Fruit fly (Drosophila melanogaster) whole organism, embryonic: ENCODE results near the gene sdk.

Source experiments
- Abd-B ChIP-seq: fragments of 200-800 bp; sonication (Bioruptor generic); optimal IDR thresholded peaks from 2 replicates; lab custom pipeline; 2018; ENCODE audit warnings: missing biosample characterization, mild to moderate bottlenecking, missing genetic modification characterization, moderate library complexity
- Adf1 ChIP-seq: fragments of 200-800 bp; sonication (Bioruptor generic); IDR thresholded peaks from 2 replicates; pipeline ENCODE4 v1.3.6; 2022; ENCODE audit warnings: missing biosample characterization, missing genetic modification characterization
- CG10543 ChIP-seq: fragments of 200-800 bp; sonication (Bioruptor generic); optimal IDR thresholded peaks from 3 replicates; lab custom pipeline; 2017; ENCODE audit warnings: missing biosample characterization, mild to moderate bottlenecking, missing genetic modification characterization, moderate library complexity
- CG10654 ChIP-seq: fragments of 200-800 bp; sonication (Bioruptor generic); optimal IDR thresholded peaks from 2 replicates; lab custom pipeline; 2016; ENCODE audit warnings: missing biosample characterization, missing genetic modification characterization
- CG11247 ChIP-seq: fragments of 200-800 bp; sonication (Bioruptor generic); IDR thresholded peaks from 2 replicates; pipeline ENCODE4 v1.3.6; 2022; ENCODE audit warnings: missing biosample characterization, missing genetic modification characterization
- CG12155 ChIP-seq: fragments of 200-800 bp; sonication (Bioruptor generic); optimal IDR thresholded peaks from 3 replicates; lab custom pipeline; 2016; ENCODE audit warnings: missing biosample characterization, missing genetic modification characterization
- CG14710 ChIP-seq: fragments of 200-800 bp; sonication (Bioruptor generic); optimal IDR thresholded peaks from 3 replicates; lab custom pipeline; 2019; ENCODE audit warnings: missing biosample characterization, mild to moderate bottlenecking, missing genetic modification characterization, moderate library complexity
- CG15514 ChIP-seq: fragments of 200-800 bp; sonication (Bioruptor generic); optimal IDR thresholded peaks from 3 replicates; lab custom pipeline; 2017; ENCODE audit warnings: missing biosample characterization, missing genetic modification characterization, mild to moderate bottlenecking, moderate library complexity, missing genetic modification reagents
- CG1647 ChIP-seq: fragments of 200-800 bp; sonication (Bioruptor generic); optimal IDR thresholded peaks from 3 replicates; lab custom pipeline; 2016; ENCODE audit warnings: missing biosample characterization, missing genetic modification characterization
- CG17361 ChIP-seq: fragments of 200-800 bp; sonication (Bioruptor generic); IDR thresholded peaks from 3 replicates; pipeline ENCODE4 v1.3.6; 2022; ENCODE audit warnings: missing biosample characterization, missing genetic modification characterization
- CG1832 ChIP-seq: fragments of 200-800 bp; sonication (Bioruptor generic); optimal IDR thresholded peaks from 2 replicates; lab custom pipeline; 2017; ENCODE audit warnings: missing biosample characterization, mild to moderate bottlenecking, missing genetic modification characterization, inconsistent platforms
- CG2120 ChIP-seq: fragments of 200-800 bp; sonication (Bioruptor generic); optimal IDR thresholded peaks from 3 replicates; lab custom pipeline; 2016; ENCODE audit warnings: missing biosample characterization, missing genetic modification characterization
- CG2129 ChIP-seq: fragments of 200-800 bp; sonication (Bioruptor generic); IDR thresholded peaks from 2 replicates; pipeline ENCODE4 v1.3.6; 2022; ENCODE audit warnings: missing biosample characterization, missing genetic modification characterization; ENCODE audit not compliant: partially characterized antibody
- CG2712 ChIP-seq: fragments of 200-800 bp; optimal IDR thresholded peaks from 3 replicates; lab custom pipeline; 2019; ENCODE audit warnings: missing biosample characterization, mild to moderate bottlenecking, missing genetic modification characterization, moderate library complexity
- CG3726 ChIP-seq: fragments of 200-800 bp; sonication (Bioruptor generic); IDR thresholded peaks from 3 replicates; pipeline ENCODE4, ENCODE4 v1.3.6; 2022; ENCODE audit warnings: missing biosample characterization, missing genetic modification characterization
- CG3847 ChIP-seq: fragments of 200-800 bp; sonication (Bioruptor generic); IDR thresholded peaks from 2 replicates; pipeline ENCODE4 v1.3.6; 2022; ENCODE audit warnings: missing biosample characterization, missing genetic modification characterization
- CG5245 ChIP-seq: fragments of 200-800 bp; sonication (Bioruptor generic); optimal IDR thresholded peaks from 3 replicates; lab custom pipeline; 2016; ENCODE audit warnings: missing biosample characterization, missing genetic modification characterization
- CG7556 ChIP-seq: fragments of 200-800 bp; sonication (Bioruptor generic); optimal IDR thresholded peaks from 2 replicates; lab custom pipeline; 2017; ENCODE audit warnings: missing biosample characterization, mild to moderate bottlenecking, missing genetic modification characterization
- CG7839 ChIP-seq: fragments of 200-800 bp; sonication (Bioruptor generic); optimal IDR thresholded peaks from 3 replicates; lab custom pipeline; 2018; ENCODE audit warnings: missing biosample characterization, mild to moderate bottlenecking, missing genetic modification characterization, moderate library complexity
- CoRest ChIP-seq: fragments of 200-800 bp; sonication (Bioruptor generic); optimal IDR thresholded peaks from 3 replicates; lab custom pipeline; 2018; ENCODE audit warnings: missing biosample characterization, mild to moderate bottlenecking, missing genetic modification characterization, moderate library complexity
- Fer3 ChIP-seq: fragments of 200-800 bp; sonication (Bioruptor generic); optimal IDR thresholded peaks from 2 replicates; lab custom pipeline; 2018; ENCODE audit warnings: missing biosample characterization, mild to moderate bottlenecking, missing genetic modification characterization, moderate library complexity
- HmgD ChIP-seq: fragments of 200-800 bp; sonication (Bioruptor generic); optimal IDR thresholded peaks from 3 replicates; lab custom pipeline; 2016; ENCODE audit warnings: missing biosample characterization, missing genetic modification characterization
- Jarid2 ChIP-seq: fragments of 200-800 bp; sonication (Bioruptor generic); optimal IDR thresholded peaks from 3 replicates; lab custom pipeline; 2017; ENCODE audit warnings: mild to moderate bottlenecking, missing biosample characterization, missing genetic modification reagents, missing genetic modification characterization
- Lim3 ChIP-seq: fragments of 200-800 bp; sonication (Bioruptor generic); IDR thresholded peaks from 2 replicates; pipeline ENCODE4 v1.3.6; 2022; ENCODE audit warnings: missing biosample characterization, missing genetic modification characterization
- Mrtf ChIP-seq: fragments of 200-800 bp; sonication (Bioruptor generic); IDR thresholded peaks from 3 replicates; pipeline ENCODE4 v1.3.6; 2022; ENCODE audit warnings: missing biosample characterization, missing genetic modification characterization
- Myb ChIP-seq: fragments of 200-800 bp; sonication (Bioruptor generic); optimal IDR thresholded peaks from 2 replicates; lab custom pipeline; 2016; ENCODE audit warnings: missing biosample characterization, missing genetic modification characterization
- Opbp ChIP-seq: fragments of 200-800 bp; sonication (Bioruptor generic); IDR thresholded peaks from 3 replicates; pipeline ENCODE4 v1.3.6; 2022; ENCODE audit warnings: missing biosample characterization, missing genetic modification characterization; ENCODE audit not compliant: partially characterized antibody
- Rx ChIP-seq: fragments of 200-800 bp; sonication (Bioruptor generic); IDR thresholded peaks from 2 replicates; pipeline ENCODE4 v1.3.6; 2022; ENCODE audit warnings: missing biosample characterization, missing genetic modification characterization
- ab ChIP-seq: fragments of 200-800 bp; sonication (Bioruptor generic); optimal IDR thresholded peaks from 2 replicates; lab custom pipeline; 2016; ENCODE audit warnings: missing biosample characterization, missing genetic modification characterization
- amos ChIP-seq: fragments of 200-800 bp; sonication (Bioruptor generic); IDR thresholded peaks from 2 replicates; pipeline ENCODE4 v1.3.6; 2022; ENCODE audit warnings: missing biosample characterization, missing genetic modification characterization; ENCODE audit not compliant: partially characterized antibody
- br ChIP-seq: fragments of >200 bp; optimal IDR thresholded peaks from 2 replicates; lab custom pipeline; 2017
- chinmo ChIP-seq: fragments of 200-800 bp; sonication (Bioruptor generic); IDR thresholded peaks from 4 replicates; pipeline ENCODE4 v1.3.6; 2022; ENCODE audit warnings: missing biosample characterization, missing genetic modification characterization; ENCODE audit not compliant: partially characterized antibody
- fd102C ChIP-seq: fragments of 200-800 bp; sonication (Bioruptor generic); optimal IDR thresholded peaks from 2 replicates; lab custom pipeline; 2018; ENCODE audit warnings: missing biosample characterization, mild to moderate bottlenecking, missing genetic modification characterization, moderate library complexity
- ftz-f1 ChIP-seq: fragments of 200-800 bp; sonication (Bioruptor generic); optimal IDR thresholded peaks from 2 replicates; lab custom pipeline; 2016; ENCODE audit warnings: missing biosample characterization, missing genetic modification characterization
- gfzf ChIP-seq: fragments of 200-800 bp; sonication (Bioruptor generic); optimal IDR thresholded peaks from 2 replicates; lab custom pipeline; 2016; ENCODE audit warnings: missing biosample characterization, mild to moderate bottlenecking, missing genetic modification characterization, moderate library complexity
- grn ChIP-seq: fragments of 200-800 bp; sonication (Bioruptor generic); optimal IDR thresholded peaks from 3 replicates; lab custom pipeline; 2017; ENCODE audit warnings: missing biosample characterization, missing genetic modification characterization
- her ChIP-seq: fragments of 200-800 bp; sonication (Bioruptor generic); optimal IDR thresholded peaks from 2 replicates; lab custom pipeline; 2016; ENCODE audit warnings: missing biosample characterization, missing genetic modification characterization
- lola ChIP-seq, 3 experiments: fragments of >200 bp in 2 of 3; fragments of 200-800 bp in 1 of 3; sonication (Bioruptor generic) in 1 of 3; optimal IDR thresholded peaks; 2 replicates each; lab custom pipeline; 2017 to 2019; ENCODE audit warnings: missing biosample characterization in 3 of 3, missing genetic modification characterization in 3 of 3, mild to moderate bottlenecking in 1 of 3, moderate library complexity in 1 of 3
- lov ChIP-seq, 2 experiments: fragments of 200-800 bp in 1 of 2; fragments of >200 bp in 1 of 2; sonication (Bioruptor generic) in 1 of 2; IDR thresholded peaks in 1 of 2; optimal IDR thresholded peaks in 1 of 2; 2 replicates in 1 of 2; 3 replicates in 1 of 2; pipeline versions ENCODE4 v1.3.6 to Lab custom; 2017 to 2022; ENCODE audit warnings: missing biosample characterization in 1 of 2, missing genetic modification characterization in 1 of 2
- otp ChIP-seq: fragments of 200-800 bp; sonication (Bioruptor generic); IDR thresholded peaks from 3 replicates; pipeline ENCODE4, ENCODE4 v1.3.6; 2022; ENCODE audit warnings: missing biosample characterization, missing genetic modification characterization
- pho ChIP-seq: fragments of 200-800 bp; sonication (Bioruptor generic); optimal IDR thresholded peaks from 2 replicates; lab custom pipeline; 2016; ENCODE audit warnings: missing biosample characterization, missing genetic modification characterization
- prd ChIP-seq, 3 experiments: fragments of >200 bp in 2 of 3; fragments of 200-800 bp in 1 of 3; sonication (Bioruptor generic) in 1 of 3; optimal IDR thresholded peaks in 2 of 3; IDR thresholded peaks in 1 of 3; 2 replicates in 2 of 3; 3 replicates in 1 of 3; pipeline versions ENCODE4 v1.3.6 to Lab custom; 2017 to 2022; ENCODE audit warnings: missing biosample characterization in 1 of 3, missing genetic modification characterization in 1 of 3
- repo ChIP-seq: fragments of 200-800 bp; sonication (Bioruptor generic); optimal IDR thresholded peaks from 2 replicates; lab custom pipeline; 2016; ENCODE audit warnings: missing biosample characterization, missing genetic modification characterization
- sens ChIP-seq: fragments of 200-800 bp; sonication (Bioruptor generic); peaks from one replicate; lab custom pipeline; 2016; ENCODE audit warnings: missing biosample characterization, missing genetic modification characterization
- sens-2 ChIP-seq: fragments of 200-800 bp; sonication (Bioruptor generic); IDR thresholded peaks from 2 replicates; pipeline ENCODE4 v1.3.6; 2022; ENCODE audit warnings: missing biosample characterization, missing genetic modification characterization
- seq ChIP-seq: fragments of 200-800 bp; sonication (Bioruptor generic); IDR thresholded peaks from 2 replicates; pipeline ENCODE4 v1.3.6; 2022; ENCODE audit warnings: missing biosample characterization, missing genetic modification characterization
- shn ChIP-seq: fragments of 200-800 bp; sonication (Bioruptor generic); optimal IDR thresholded peaks from 3 replicates; lab custom pipeline; 2016; ENCODE audit warnings: missing biosample characterization, missing genetic modification characterization
- slou ChIP-seq: fragments of 200-800 bp; sonication (Bioruptor generic); optimal IDR thresholded peaks from 3 replicates; lab custom pipeline; 2016; ENCODE audit warnings: missing biosample characterization, missing genetic modification characterization
- unpg ChIP-seq: fragments of 200-800 bp; sonication (Bioruptor generic); optimal IDR thresholded peaks from 3 replicates; lab custom pipeline; 2018; ENCODE audit warnings: missing biosample characterization, mild to moderate bottlenecking, missing genetic modification characterization, moderate library complexity

Gene sdk

dm6 chrX:686437-686972, at the start of gene sdk:
Gene sdk, plus strand, starts transcription at chrX:686834.
- TF ChIP-seq CG2712 (tag; lab: Kevin White, UChicago) = peak; percentile 94
- TF ChIP-seq slou = peak; percentile 56
- TF ChIP-seq Myb (GFP tag; lab: Kevin White, UChicago) = peak; percentile 75
- peak; percentile 88 for TF ChIP-seq CG3847 (GFP tag; lab: Robert Waterston, UW)
- peak; percentile 89 for TF ChIP-seq her (GFP tag; lab: Kevin White, UChicago)
- TF ChIP-seq HmgD = peak; percentile 76
- TF ChIP-seq unpg = peak; percentile 90
- TF ChIP-seq CoRest (tag; lab: Kevin White, UChicago) = peak; percentile 93
- peak; percentile 77 for TF ChIP-seq CG1647 (GFP tag; lab: Kevin White, UChicago)
- TF ChIP-seq CG14710 (tag; lab: Kevin White, UChicago) = peak; percentile 88
- TF ChIP-seq amos (GFP tag; lab: Robert Waterston, UW) = peak; percentile 44
- peak; percentile 84 for TF ChIP-seq Abd-B (GFP tag; lab: Kevin White, UChicago)
- peak; percentile 91 for TF ChIP-seq CG7839
- TF ChIP-seq pho (GFP tag; lab: Kevin White, UChicago) = peak; percentile 91
- peak; percentile 62 for TF ChIP-seq fd102C (GFP tag; lab: Kevin White, UChicago)
- peak; percentile 93 for TF ChIP-seq CG10543 (GFP tag; lab: Kevin White, UChicago)
- peak; percentile 80 for TF ChIP-seq Fer3 (tag; lab: Kevin White, UChicago)
- TF ChIP-seq br (lab: Kevin White, UChicago) = no peak
- peak; percentile 85 for TF ChIP-seq CG10654 (GFP tag; lab: Kevin White, UChicago)
- no peak for TF ChIP-seq gfzf
- TF ChIP-seq CG1832 (GFP tag; lab: Kevin White, UChicago) = no peak
- TF ChIP-seq seq = peak; percentile 90
- peak; percentile 64 for TF ChIP-seq ab
- TF ChIP-seq CG15514 (GFP tag; lab: Kevin White, UChicago) = peak; percentile 82
- TF ChIP-seq CG17361 (GFP tag; lab: Robert Waterston, UW) = peak; percentile 95
- peak; percentile 48 for TF ChIP-seq Rx
- TF ChIP-seq grn (GFP tag; lab: Kevin White, UChicago) = peak; percentile 42
- no peak for TF ChIP-seq prd (optimal IDR thresholded peaks at IDR 0.05; lab: Kevin White, UChicago)
- peak; percentile 92 for TF ChIP-seq prd (GFP tag; IDR thresholded peaks at IDR 0.05; lab: Robert Waterston, UW)
- peak; percentile 95 for TF ChIP-seq CG2120 (GFP tag; lab: Kevin White, UChicago)
- peak; percentile 81 for TF ChIP-seq otp
- TF ChIP-seq CG11247 (GFP tag; lab: Robert Waterston, UW) = peak; percentile 73
- peak; percentile 98 for TF ChIP-seq Adf1 (GFP tag; lab: Robert Waterston, UW)
- TF ChIP-seq lola (GFP tag; optimal IDR thresholded peaks at IDR 0.05; lab: Kevin White, UChicago) = peak in 1 of 3 experiments; percentile 90
- TF ChIP-seq sens (GFP tag; lab: Kevin White, UChicago) = peak; percentile 99
- TF ChIP-seq shn (GFP tag; lab: Kevin White, UChicago) = peak; percentile 96
- peak; percentile 95 for TF ChIP-seq CG7556 (GFP tag; lab: Kevin White, UChicago)
- TF ChIP-seq repo (GFP tag; lab: Kevin White, UChicago) = peak; percentile 84
- peak; percentile 49; the same call in 1 of the 3 replicates for TF ChIP-seq Opbp (GFP tag; lab: Robert Waterston, UW)
- TF ChIP-seq chinmo (GFP tag; lab: Robert Waterston, UW) = peak; percentile 82; the same call in 2 of the 4 replicates
- no peak for TF ChIP-seq Lim3 (GFP tag; lab: Robert Waterston, UW)
- peak; percentile 73 for TF ChIP-seq ftz-f1 (GFP tag; lab: Kevin White, UChicago)
- TF ChIP-seq CG2129 (GFP tag; lab: Robert Waterston, UW) = no peak
- TF ChIP-seq CG3726 (GFP tag; lab: Robert Waterston, UW) = peak; percentile 76; the same call in 2 of the 3 replicates
- peak; percentile 92 for TF ChIP-seq Jarid2 (GFP tag; lab: Kevin White, UChicago)
- peak; percentile 59 for TF ChIP-seq sens-2 (GFP tag; lab: Robert Waterston, UW)
- peak; percentile 78; the same call in 2 of the 3 replicates for TF ChIP-seq Mrtf (GFP tag; lab: Robert Waterston, UW)
- TF ChIP-seq CG12155 (GFP tag; lab: Kevin White, UChicago) = peak; percentile 88
- peak; percentile 73 for TF ChIP-seq CG5245 (GFP tag; lab: Kevin White, UChicago)
- no peak for TF ChIP-seq lov (optimal IDR thresholded peaks at IDR 0.05; lab: Kevin White, UChicago)
- peak; percentile 5; the same call in 1 of the 3 replicates for TF ChIP-seq lov (GFP tag; IDR thresholded peaks at IDR 0.05; lab: Robert Waterston, UW)
